Fruit fly (Drosophila melanogaster): Measurements from ENCODE around the gene MED18.
A peak's percentile ranks its signal among the peaks of the same experiment; 100 is the strongest.

The MED18 gene

DNA sequence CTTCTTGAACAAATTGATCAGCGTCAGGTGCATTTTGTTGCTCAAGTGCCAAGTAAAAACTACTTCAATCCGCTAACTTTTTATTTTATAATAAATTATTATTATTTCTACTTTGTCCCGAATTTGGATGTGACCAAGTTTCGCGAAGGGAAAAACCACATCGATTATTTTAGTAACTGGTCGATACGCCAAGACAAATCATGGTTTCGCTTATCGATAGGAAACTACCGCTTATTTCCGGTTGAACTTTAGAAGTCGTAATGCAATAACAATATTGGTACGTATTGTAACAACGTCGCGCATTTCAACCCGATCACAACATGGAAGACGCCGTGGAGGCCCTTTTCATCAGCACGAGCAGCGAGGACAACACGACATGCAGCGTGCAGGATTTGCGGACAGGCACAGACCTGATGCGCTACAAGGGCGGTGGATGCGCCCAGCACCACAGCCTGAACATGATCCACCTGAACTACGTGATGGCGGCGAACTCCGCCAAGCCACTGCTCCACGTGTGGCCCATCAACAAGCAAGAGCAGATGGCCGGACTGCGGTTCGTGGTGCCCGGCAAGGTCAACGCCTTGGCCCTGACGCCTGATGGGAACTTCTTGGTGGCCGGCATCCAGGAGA is 11.5 kb downstream of the MED18 start, which contains the start of the genes CG14817 and CG14805:
CG14817 (minus strand) TSS at position 164 of the 630 bp plus-strand sequence.
CG14805 (plus strand) TSS at position 211 of the 630 bp plus-strand sequence.
- TF ChIP-seq Sox102F (GFP tag; optimal IDR thresholded peaks at IDR 0.05) (no peak), CG6276 (GFP tag; optimal IDR thresholded peaks at IDR 0.05) (no peak), pdm3 (GFP tag; optimal IDR thresholded peaks at IDR 0.05) (no peak), Eip78C (GFP tag) (peak; percentile 88), CG9139 (GFP tag; optimal IDR thresholded peaks at IDR 0.05) (no peak), salr (GFP tag; optimal IDR thresholded peaks at IDR 0.05) (peak in 1 of 2 experiments; percentile 44), dsx (GFP tag; optimal IDR thresholded peaks at IDR 0.05; ENCODE audit: poor library complexity, severe bottlenecking) (peak; percentile 68), Blimp-1 (GFP tag; optimal IDR thresholded peaks at IDR 0.05) (no peak), Met (GFP tag; optimal IDR thresholded peaks at IDR 0.05) (no peak), CG11294 (GFP tag; IDR thresholded peaks at IDR 0.05) (no peak), CG11762 (GFP tag; optimal IDR thresholded peaks at IDR 0.05; ENCODE audit: insufficient read depth) (no peak), topi (GFP tag; optimal IDR thresholded peaks at IDR 0.05) (peak; percentile 68), Gug (GFP tag; IDR thresholded peaks at IDR 0.05) (no peak), eg (GFP tag; IDR thresholded peaks at IDR 0.05) (peak; percentile 61), vri (GFP tag; optimal IDR thresholded peaks at IDR 0.05) (no peak), Ets21C (GFP tag; optimal IDR thresholded peaks at IDR 0.05) (no peak), net (GFP tag; optimal IDR thresholded peaks at IDR 0.05) (no peak), Sox14 (GFP tag; optimal IDR thresholded peaks at IDR 0.05) (peak; percentile 53), lz (GFP tag; optimal IDR thresholded peaks at IDR 0.05) (peak; percentile 48), fd59A (GFP tag; optimal IDR thresholded peaks at IDR 0.05) (no peak), Eip93F (GFP tag; optimal IDR thresholded peaks at IDR 0.05) (no peak), Smox (GFP tag; optimal IDR thresholded peaks at IDR 0.05) (no peak), CG15336 (GFP tag; IDR thresholded peaks at IDR 0.05) (0 out of 2 replicates have a peak, but pooled peaks have one; percentile 21), CG34406 (GFP tag; optimal IDR thresholded peaks at IDR 0.05) (peak; percentile 71), CG10631 (GFP tag; optimal IDR thresholded peaks at IDR 0.05) (no peak), CG16779 (tag; optimal IDR thresholded peaks at IDR 0.05) (peak; percentile 61), CG3919 (GFP tag; optimal IDR thresholded peaks at IDR 0.05) (no peak), Hr4 (GFP tag; optimal IDR thresholded peaks at IDR 0.05) (no peak), ss (GFP tag; optimal IDR thresholded peaks at IDR 0.05) (peak; percentile 62 to 82), fkh (GFP tag; optimal IDR thresholded peaks at IDR 0.05) (no peak), Sox15 (GFP tag; optimal IDR thresholded peaks at IDR 0.05) (no peak), cyc (GFP tag; optimal IDR thresholded peaks at IDR 0.05) (peak; percentile 45), svp (GFP tag) (peak; percentile 71), CG31627 (GFP tag; optimal IDR thresholded peaks at IDR 0.05) (no peak), CG6163 (GFP tag; IDR thresholded peaks at IDR 0.05) (peak; percentile 58), achi (GFP tag; optimal IDR thresholded peaks at IDR 0.05) (no peak), CG6808 (GFP tag; optimal IDR thresholded peaks at IDR 0.05) (no peak), CG6854 (GFP tag; optimal IDR thresholded peaks at IDR 0.05) (peak; percentile 91), esn (GFP tag; optimal IDR thresholded peaks at IDR 0.05) (peak; percentile 68), Hr38 (GFP tag; optimal IDR thresholded peaks at IDR 0.05) (no peak), CG3032 (tag; optimal IDR thresholded peaks at IDR 0.05) (peak; percentile 30), CG4318 (GFP tag; optimal IDR thresholded peaks at IDR 0.05) (no peak), Ets96B (tag; optimal IDR thresholded peaks at IDR 0.05) (peak; percentile 5), CG32006 (GFP tag; optimal IDR thresholded peaks at IDR 0.05) (no peak), CG6792 (GFP tag; optimal IDR thresholded peaks at IDR 0.05) (peak; percentile 40), CG1621 (tag; optimal IDR thresholded peaks at IDR 0.05) (peak; percentile 53)

Measured in whole organism, prepupa.